Worm (Caenorhabditis elegans) whole organism, midembryonic: ENCODE data around the gene srx-43.

Experiments used
- T22C8.4 ChIP-seq: fragments of 200-800 bp; sonication (Bioruptor generic); IDR thresholded peaks from 2 replicates; pipeline ENCODE4 v1.3.6; 2022; ENCODE audit warnings: missing genetic modification characterization, missing compliant biosample characterization
- cog-1 ChIP-seq: sonication (generic microtip); optimal IDR thresholded peaks from 2 replicates; lab custom pipeline; 2016; ENCODE audit warnings: missing genetic modification characterization, missing compliant biosample characterization
- flt-1 ChIP-seq: fragments of 200-800 bp; sonication (Bioruptor generic); IDR thresholded peaks from 2 replicates; pipeline ENCODE4 v1.3.6; 2022; ENCODE audit warnings: missing genetic modification characterization, missing compliant biosample characterization
- klf-2 ChIP-seq: fragments of 200-800 bp; sonication (Bioruptor generic); conservative IDR thresholded peaks from 2 replicates; pipeline ENCODE4 v1.3.6; 2022; ENCODE audit warnings: missing genetic modification reagents, missing genetic modification characterization, missing compliant biosample characterization
- med-1 ChIP-seq: sonication (generic microtip); optimal IDR thresholded peaks from 2 replicates; lab custom pipeline; 2017; ENCODE audit warnings: missing genetic modification characterization, mild to moderate bottlenecking, missing compliant biosample characterization, antibody characterized with exemption, missing genetic modification reagents; ENCODE audit not compliant: insufficient read depth
- ref-1 ChIP-seq: fragments of 200-800 bp; sonication (Bioruptor generic); conservative IDR thresholded peaks from 2 replicates; pipeline ENCODE4 v1.3.6; 2022; ENCODE audit warnings: missing genetic modification reagents, missing genetic modification characterization, missing compliant biosample characterization
- tab-1 ChIP-seq: fragments of 200-800 bp; sonication (Bioruptor generic); IDR thresholded peaks from 2 replicates; pipeline ENCODE4 v1.3.6; 2022; ENCODE audit warnings: missing genetic modification characterization, missing compliant biosample characterization
- ztf-23 ChIP-seq: fragments of 200-800 bp; sonication (Bioruptor generic); IDR thresholded peaks from 2 replicates; pipeline ENCODE4 v1.3.6; 2022; ENCODE audit warnings: missing genetic modification reagents, missing genetic modification characterization, missing compliant biosample characterization
- ztf-29 ChIP-seq: fragments of 200-800 bp; sonication (Bioruptor generic); IDR thresholded peaks from 2 replicates; pipeline ENCODE4 v1.3.6; 2022; ENCODE audit warnings: missing genetic modification reagents, missing genetic modification characterization, missing compliant biosample characterization

The srx-43 gene

DNA sequence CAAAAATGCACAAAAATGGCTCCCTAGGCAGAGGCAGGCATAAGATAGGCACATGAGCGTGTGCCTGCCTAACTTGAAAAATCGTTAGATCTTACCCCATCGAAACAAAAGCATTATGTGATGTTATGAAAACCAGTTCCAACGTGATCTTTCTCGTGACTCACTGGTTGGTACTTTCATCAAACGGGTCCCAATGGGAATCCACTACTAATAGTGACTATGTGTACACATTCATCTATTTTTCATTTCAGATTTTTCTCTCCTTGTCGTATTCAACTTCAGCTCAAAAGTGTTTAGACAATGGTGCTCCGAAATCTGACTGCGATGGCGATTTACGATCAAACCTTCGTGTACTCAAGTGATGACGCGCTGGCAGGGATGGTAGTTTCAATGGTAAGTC lies at the start of gene srx-43:
srx-43 (plus strand) TSS at position 301 of the 400 bp plus-strand sequence.
- TF ChIP-seq med-1 (GFP tag; lab: Kevin White, UChicago) = no peak
- TF ChIP-seq tab-1 (GFP tag; lab: Robert Waterston, UW) = no peak
- TF ChIP-seq ref-1 (GFP tag; lab: Robert Waterston, UW) = no peak
- TF ChIP-seq ztf-29 = no peak
- no peak for TF ChIP-seq ztf-23 (GFP tag; lab: Robert Waterston, UW)

DNA sequence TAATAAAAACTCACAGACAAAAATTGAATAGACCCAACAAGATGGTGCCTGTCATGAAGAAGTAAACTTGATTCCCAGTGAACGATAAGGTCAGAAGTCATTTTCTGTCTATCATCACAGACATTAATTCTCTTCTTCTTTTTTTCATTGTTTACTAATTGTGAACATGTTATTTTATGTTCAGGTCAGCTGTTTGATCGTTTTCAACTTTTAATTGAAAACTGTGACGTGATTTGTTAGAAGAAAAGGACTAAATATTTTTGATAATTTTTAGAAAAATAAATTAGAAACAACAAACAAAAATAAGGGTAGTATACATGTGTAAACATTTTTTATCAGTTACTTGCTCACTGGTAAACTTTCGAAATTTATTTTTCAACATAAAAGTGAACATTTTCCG lies 48.1 kb upstream of the srx-43 start, which contains the start of gene F36G9.7:
F36G9.7 (minus strand) TSS at position 101 of the 400 bp plus-strand sequence.
- TF ChIP-seq ztf-23 (GFP tag; lab: Robert Waterston, UW) (no peak), cog-1 (tag; lab: Kevin White, UChicago) (no peak), tab-1 (GFP tag; lab: Robert Waterston, UW) (no peak), ztf-29 (no peak), med-1 (GFP tag; lab: Kevin White, UChicago) (no peak), ref-1 (GFP tag; lab: Robert Waterston, UW) (no peak), flt-1 (GFP tag; lab: Robert Waterston, UW) (no peak), klf-2 (GFP tag; lab: Robert Waterston, UW) (no peak), T22C8.4 (no peak)

DNA sequence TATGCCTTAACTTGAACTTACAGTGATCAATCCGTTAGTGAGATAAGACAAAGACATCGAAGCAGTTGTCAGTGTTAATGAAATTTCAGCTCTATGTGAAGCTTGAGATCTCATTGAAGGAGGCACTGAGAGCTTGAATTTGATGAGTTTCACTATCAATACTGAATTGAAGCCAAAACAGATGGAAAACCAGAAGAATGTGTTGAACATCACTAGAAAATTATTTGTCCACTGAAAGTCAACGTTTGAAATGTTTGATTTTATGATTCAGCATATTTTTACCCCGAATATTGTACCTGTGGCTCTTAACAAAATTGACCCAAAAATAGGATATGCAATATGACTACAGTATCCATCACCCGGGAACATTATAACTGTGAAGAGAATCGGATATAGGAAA lies 47.0 kb upstream of the srx-43 start:
- no peak for TF ChIP-seq tab-1 (GFP tag; lab: Robert Waterston, UW)
- no peak for TF ChIP-seq T22C8.4
- TF ChIP-seq ztf-29 = no peak
- TF ChIP-seq ref-1 (GFP tag; lab: Robert Waterston, UW) = no peak
- no peak for TF ChIP-seq cog-1 (tag; lab: Kevin White, UChicago)

DNA sequence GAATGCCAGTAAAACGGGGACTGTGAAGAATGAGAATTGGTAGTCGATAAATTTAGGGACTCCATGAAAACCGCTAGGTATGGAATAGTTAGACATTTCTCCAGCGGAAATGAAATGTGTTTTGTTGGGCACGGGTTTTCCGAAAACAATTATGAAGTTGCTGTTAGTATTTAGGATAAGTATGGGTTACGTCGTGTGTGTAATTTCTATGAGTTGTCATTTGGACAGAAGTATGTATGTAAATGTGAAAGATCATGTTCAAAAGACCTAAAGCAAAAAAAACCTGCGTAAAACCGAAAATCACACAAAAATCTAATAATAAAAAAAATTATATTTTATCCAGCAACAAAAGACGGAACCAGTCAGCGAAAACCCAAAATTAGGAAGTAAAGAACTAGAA lies 45.3 kb upstream of the srx-43 start, which contains the start of gene sru-23:
sru-23 (minus strand) TSS at position 101 of the 400 bp plus-strand sequence.
- TF ChIP-seq med-1 (GFP tag; lab: Kevin White, UChicago) (no peak), klf-2 (GFP tag; lab: Robert Waterston, UW) (no peak), cog-1 (tag; lab: Kevin White, UChicago) (no peak), ztf-23 (GFP tag; lab: Robert Waterston, UW) (no peak), ref-1 (GFP tag; lab: Robert Waterston, UW) (no peak), tab-1 (GFP tag; lab: Robert Waterston, UW) (no peak), T22C8.4 (no peak), ztf-29 (no peak), flt-1 (GFP tag; lab: Robert Waterston, UW) (no peak)

DNA sequence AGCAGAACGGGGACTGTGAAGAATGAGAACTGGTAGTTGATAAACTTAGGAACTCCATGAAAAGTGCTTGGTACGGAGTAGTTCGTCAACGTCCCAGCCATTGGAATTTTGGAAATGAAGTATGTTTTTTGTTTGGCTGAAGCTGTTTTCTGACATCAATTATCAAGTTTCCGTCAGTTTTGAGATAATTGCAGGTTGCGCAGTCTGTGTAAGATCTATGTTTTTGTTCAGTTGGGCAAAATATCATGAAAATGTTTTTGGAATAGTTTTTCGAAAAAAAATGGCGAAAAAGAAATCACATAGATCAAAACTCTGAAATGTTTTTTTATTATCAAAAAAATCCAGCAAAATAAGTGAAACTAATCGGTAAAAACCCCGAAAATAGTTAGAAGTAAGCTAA lies 42.9 kb upstream of the srx-43 start, which contains the start of gene sru-22:
sru-22 (minus strand) TSS at position 101 of the 400 bp plus-strand sequence.
- TF ChIP-seq ref-1 (GFP tag; lab: Robert Waterston, UW) (no peak), ztf-23 (GFP tag; lab: Robert Waterston, UW) (no peak), cog-1 (tag; lab: Kevin White, UChicago) (no peak), tab-1 (GFP tag; lab: Robert Waterston, UW) (no peak), T22C8.4 (no peak), med-1 (GFP tag; lab: Kevin White, UChicago) (no peak)

DNA sequence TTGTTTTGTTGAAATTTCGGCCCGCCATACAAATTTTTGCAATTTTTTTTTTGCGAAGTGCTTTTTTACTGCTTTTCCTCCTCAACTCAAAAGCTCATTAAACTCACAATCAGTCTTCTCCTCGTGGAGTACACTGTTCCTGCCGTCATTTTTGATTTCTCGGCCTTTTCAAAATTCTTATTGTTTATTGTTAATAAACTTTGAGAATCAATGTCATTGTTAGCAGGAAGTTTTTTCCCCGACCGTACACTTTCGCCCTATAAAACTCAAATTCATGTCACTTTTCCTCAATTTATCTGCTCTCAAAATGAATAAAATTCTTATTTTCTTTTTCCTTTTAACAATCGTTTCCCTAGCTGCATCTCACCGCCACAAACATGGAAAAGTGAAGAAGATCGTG lies 41.9 kb upstream of the srx-43 start, which contains the start of gene clec-232:
clec-232 (plus strand) TSS at position 301 of the 400 bp plus-strand sequence.
- TF ChIP-seq ztf-29 = no peak
- TF ChIP-seq tab-1 (GFP tag; lab: Robert Waterston, UW) = no peak
- TF ChIP-seq flt-1 (GFP tag; lab: Robert Waterston, UW) = no peak
- TF ChIP-seq med-1 (GFP tag; lab: Kevin White, UChicago) = no peak
- no peak for TF ChIP-seq cog-1 (tag; lab: Kevin White, UChicago)
- no peak for TF ChIP-seq klf-2 (GFP tag; lab: Robert Waterston, UW)
- no peak for TF ChIP-seq ztf-23 (GFP tag; lab: Robert Waterston, UW)
- no peak for TF ChIP-seq T22C8.4
- no peak for TF ChIP-seq ref-1 (GFP tag; lab: Robert Waterston, UW)

DNA sequence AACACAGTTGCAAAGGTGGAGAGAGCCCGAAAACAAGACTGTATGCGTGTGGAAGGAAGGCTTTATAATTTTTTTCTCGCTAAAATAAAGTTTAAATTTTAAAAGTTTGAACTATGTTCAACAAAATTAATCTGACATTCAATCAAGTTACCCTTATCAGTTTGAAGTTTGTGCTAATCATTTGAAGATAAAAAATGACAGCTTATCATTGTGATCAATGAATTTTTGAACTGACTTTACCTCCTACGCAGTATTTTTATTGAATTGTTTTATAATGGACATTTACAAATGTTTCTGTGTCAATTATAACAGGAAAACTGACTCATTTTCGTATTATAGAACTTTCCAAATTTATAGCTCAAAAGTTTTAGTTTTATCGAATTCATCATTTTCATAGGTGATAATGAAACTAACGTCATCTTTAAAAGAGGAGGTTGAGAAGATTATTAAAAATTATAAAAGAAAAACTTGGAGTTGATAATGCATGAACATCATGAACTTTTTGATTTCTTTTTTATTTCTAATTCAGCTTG lies 39.5 kb upstream of the srx-43 start, which contains the start of gene oac-20:
oac-20 (plus strand) TSS at position 483 of the 533 bp plus-strand sequence.
- no peak for TF ChIP-seq ztf-23 (GFP tag; lab: Robert Waterston, UW)
- no peak for TF ChIP-seq flt-1 (GFP tag; lab: Robert Waterston, UW)
- TF ChIP-seq cog-1 (tag; lab: Kevin White, UChicago) = no peak
- no peak for TF ChIP-seq med-1 (GFP tag; lab: Kevin White, UChicago)
- no peak for TF ChIP-seq T22C8.4
- no peak for TF ChIP-seq tab-1 (GFP tag; lab: Robert Waterston, UW)
- no peak for TF ChIP-seq klf-2 (GFP tag; lab: Robert Waterston, UW)

DNA sequence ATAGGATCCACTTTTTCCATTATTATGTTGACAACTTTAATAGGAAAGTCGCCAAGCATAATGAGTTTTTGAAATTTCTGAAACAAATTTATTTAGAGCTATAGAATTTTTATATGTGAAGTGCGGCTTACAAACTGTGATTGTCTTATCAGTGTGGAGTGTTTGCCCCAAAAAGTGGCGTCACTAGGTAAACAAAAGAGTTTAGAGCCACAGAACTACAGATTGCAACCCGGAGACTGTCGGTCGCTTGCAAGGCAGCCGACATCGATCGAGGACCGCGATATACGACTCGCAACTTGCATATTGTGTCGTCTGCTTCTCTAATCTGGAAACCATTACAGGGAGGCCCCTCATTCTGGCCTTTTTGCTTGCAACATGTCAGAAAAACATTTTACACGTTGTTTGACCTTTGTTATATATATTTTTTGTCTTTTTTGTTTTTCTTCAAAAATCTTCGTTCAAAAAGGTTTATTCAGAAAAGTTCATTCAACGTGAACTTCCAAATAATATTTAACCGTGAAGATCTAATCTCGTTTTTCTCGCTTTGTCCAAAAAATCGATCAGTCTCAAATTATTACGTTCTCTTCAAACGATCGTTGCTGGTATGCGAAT lies 34.9 kb upstream of the srx-43 start, which contains the start of the genes fbxa-99 and F36G9.13:
fbxa-99 (minus strand) TSS at position 122 of the 612 bp plus-strand sequence.
F36G9.13 (plus strand) TSS at position 562 of the 612 bp plus-strand sequence.
- TF ChIP-seq med-1 (GFP tag; lab: Kevin White, UChicago) = no peak
- TF ChIP-seq klf-2 (GFP tag; lab: Robert Waterston, UW) = no peak
- TF ChIP-seq ztf-29 = no peak

DNA sequence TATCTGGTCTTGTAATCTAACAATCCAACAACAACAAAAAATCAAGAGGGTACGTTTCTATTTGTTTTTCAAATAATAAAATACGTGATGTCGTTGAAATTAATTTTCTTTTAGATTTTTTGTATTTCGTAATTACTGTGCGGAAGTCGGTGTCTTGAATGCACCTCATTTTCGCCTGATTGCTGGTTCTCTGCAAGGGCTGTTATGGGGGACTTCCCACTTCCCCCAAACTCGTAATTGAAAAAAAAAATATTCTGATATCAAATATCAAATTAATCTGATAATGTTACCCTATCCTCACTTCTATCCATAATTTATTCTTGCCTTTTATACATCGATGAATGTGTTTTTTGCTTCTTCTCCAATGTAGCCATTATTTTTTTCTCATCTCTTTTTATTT lies 29.7 kb upstream of the srx-43 start, which contains the start of gene F36G9.15:
F36G9.15 (minus strand) TSS at position 101 of the 400 bp plus-strand sequence.
- TF ChIP-seq tab-1 (GFP tag; lab: Robert Waterston, UW) (no peak), med-1 (GFP tag; lab: Kevin White, UChicago) (no peak), klf-2 (GFP tag; lab: Robert Waterston, UW) (no peak), flt-1 (GFP tag; lab: Robert Waterston, UW) (no peak), ztf-29 (no peak), ref-1 (GFP tag; lab: Robert Waterston, UW) (no peak), ztf-23 (GFP tag; lab: Robert Waterston, UW) (no peak), cog-1 (tag; lab: Kevin White, UChicago) (no peak), T22C8.4 (no peak)
